Fruit fly (Drosophila melanogaster): ENCODE results near the gene CycY.

- TF ChIP-seq Dbx (GFP tag; IDR thresholded peaks at IDR 0.05) (no peak), Dek (tag; optimal IDR thresholded peaks at IDR 0.05) (no peak), Atf3 (GFP tag; optimal IDR thresholded peaks at IDR 0.05) (no peak), CG10267 (tag; optimal IDR thresholded peaks at IDR 0.05) (no peak), kni (GFP tag; optimal IDR thresholded peaks at IDR 0.05) (no peak), CG17912 (GFP tag; optimal IDR thresholded peaks at IDR 0.05) (no peak), CG15696 (tag; optimal IDR thresholded peaks at IDR 0.05) (no peak), CG4424 (GFP tag; optimal IDR thresholded peaks at IDR 0.05) (no peak), pnt (GFP tag; optimal IDR thresholded peaks at IDR 0.05) (no peak), NC2β (GFP tag; optimal IDR thresholded peaks at IDR 0.05) (no peak)
Measured at dm6 chr2L:11846926-11847325, 33.3 kb upstream of the CycY start, which contains the start of gene Mal-B1.

Data from whole organism, embryonic.